Worm (Caenorhabditis elegans) whole organism, L1 larva: Measurements from ENCODE around the gene F35E8.13.

ENCODE experiments used
- C16A3.4 ChIP-seq: fragments of 150-350 bp; optimal IDR thresholded peaks from 2 replicates; lab custom pipeline; 2014; ENCODE audit warnings: missing biosample characterization, missing genetic modification characterization
- C34B4.2 ChIP-seq: sonication (generic microtip); optimal IDR thresholded peaks from 2 replicates; lab custom pipeline; 2017; ENCODE audit warnings: mild to moderate bottlenecking, missing genetic modification characterization, missing compliant biosample characterization
- F16B12.6 ChIP-seq: fragments of 150-350 bp; optimal IDR thresholded peaks from 2 replicates; lab custom pipeline; 2014; ENCODE audit warnings: missing biosample characterization, missing genetic modification characterization
- dpl-1 ChIP-seq, 3 experiments: fragments of 150-350 bp in 2 of 3; sonication (generic microtip) in 1 of 3; optimal IDR thresholded peaks; 2 replicates each; lab custom pipeline; 2014 to 2017; ENCODE audit warnings: missing biosample characterization in 3 of 3, missing genetic modification characterization in 3 of 3, missing genetic modification reagents in 3 of 3
- egl-13 ChIP-seq: sonication (generic microtip); optimal IDR thresholded peaks from 2 replicates; lab custom pipeline; 2016; ENCODE audit warnings: missing genotype, missing genetic modification reagents, missing genetic modification characterization, missing compliant biosample characterization
- elt-2 ChIP-seq: sonication (generic microtip); optimal IDR thresholded peaks from 2 replicates; lab custom pipeline; 2016; ENCODE audit warnings: missing genetic modification characterization, mild to moderate bottlenecking, inconsistent platforms, missing compliant biosample characterization, missing genetic modification reagents
- lin-13 ChIP-seq: fragments of 150-350 bp; optimal IDR thresholded peaks from 2 replicates; lab custom pipeline; 2014; ENCODE audit warnings: missing biosample characterization, missing genetic modification reagents, missing genetic modification characterization
- nhr-28 ChIP-seq: fragments of 150-350 bp; optimal IDR thresholded peaks from 2 replicates; lab custom pipeline; 2014; ENCODE audit warnings: missing biosample characterization, missing genetic modification characterization
- nhr-85 ChIP-seq: sonication (generic microtip); peaks from one replicate; lab custom pipeline; 2016; ENCODE audit warnings: missing genetic modification characterization, inconsistent platforms, missing compliant biosample characterization
- skn-1 ChIP-seq: fragments of 150-350 bp; optimal IDR thresholded peaks from 2 replicates; lab custom pipeline; 2014; ENCODE audit warnings: missing biosample characterization, missing genetic modification characterization
- snu-23 ChIP-seq: sonication (generic microtip); optimal IDR thresholded peaks from 2 replicates; lab custom pipeline; 2016; ENCODE audit warnings: missing genetic modification characterization, missing compliant biosample characterization
- swsn-7 ChIP-seq: sonication (generic microtip); optimal IDR thresholded peaks from 2 replicates; lab custom pipeline; 2016; ENCODE audit warnings: missing genetic modification characterization, missing compliant biosample characterization
- vab-15 ChIP-seq: sonication (generic microtip); optimal IDR thresholded peaks from 2 replicates; lab custom pipeline; 2017; ENCODE audit warnings: missing genotype, mild to moderate bottlenecking, missing genetic modification characterization, missing compliant biosample characterization

DNA sequence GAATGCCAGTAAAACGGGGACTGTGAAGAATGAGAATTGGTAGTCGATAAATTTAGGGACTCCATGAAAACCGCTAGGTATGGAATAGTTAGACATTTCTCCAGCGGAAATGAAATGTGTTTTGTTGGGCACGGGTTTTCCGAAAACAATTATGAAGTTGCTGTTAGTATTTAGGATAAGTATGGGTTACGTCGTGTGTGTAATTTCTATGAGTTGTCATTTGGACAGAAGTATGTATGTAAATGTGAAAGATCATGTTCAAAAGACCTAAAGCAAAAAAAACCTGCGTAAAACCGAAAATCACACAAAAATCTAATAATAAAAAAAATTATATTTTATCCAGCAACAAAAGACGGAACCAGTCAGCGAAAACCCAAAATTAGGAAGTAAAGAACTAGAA is 49.4 kb downstream of the F35E8.13 start, which contains the start of gene sru-23:
- TF ChIP-seq skn-1: no peak
- TF ChIP-seq F16B12.6 (tag; lab: Kevin White, UChicago): no peak
- TF ChIP-seq nhr-85 (tag; lab: Kevin White, UChicago): no peak
- TF ChIP-seq snu-23 (GFP tag; lab: Kevin White, UChicago): no peak
- no peak for TF ChIP-seq C34B4.2 (tag; lab: Kevin White, UChicago)
- TF ChIP-seq dpl-1 (GFP tag; optimal IDR thresholded peaks at IDR 0.05; lab: Kevin White, UChicago): no peak
- TF ChIP-seq egl-13 (tag; lab: Kevin White, UChicago): no peak
- TF ChIP-seq swsn-7 (tag; lab: Kevin White, UChicago): no peak
- no peak for TF ChIP-seq nhr-28 (tag; lab: Kevin White, UChicago)
- no peak for TF ChIP-seq elt-2 (tag; lab: Kevin White, UChicago)
- no peak for TF ChIP-seq vab-15 (tag; lab: Kevin White, UChicago)
- TF ChIP-seq C16A3.4 (tag; lab: Kevin White, UChicago): no peak
- no peak for TF ChIP-seq lin-13 (GFP tag; lab: Kevin White, UChicago)
